Worm (Caenorhabditis elegans) whole organism, L4 larva: Measurements from ENCODE around the gene srh-39.

Experiments
- F10B5.3 ChIP-seq: sonication (generic microtip); optimal IDR thresholded peaks from 2 replicates; lab custom pipeline; 2016; ENCODE audit warnings: mild to moderate bottlenecking, missing genetic modification characterization, missing compliant biosample characterization
- aly-2 ChIP-seq: sonication (generic microtip); optimal IDR thresholded peaks from 2 replicates; lab custom pipeline; 2018; ENCODE audit warnings: missing biosample characterization, missing genetic modification characterization
- dve-1 ChIP-seq: sonication (generic microtip); optimal IDR thresholded peaks from 2 replicates; lab custom pipeline; 2017; ENCODE audit warnings: antibody characterized with exemption, mild to moderate bottlenecking, missing genetic modification characterization, missing compliant biosample characterization; ENCODE audit not compliant: insufficient read depth
- egl-27 ChIP-seq: sonication (generic microtip); optimal IDR thresholded peaks from 3 replicates; lab custom pipeline; 2017; ENCODE audit warnings: missing biosample characterization, missing genetic modification reagents, missing genetic modification characterization
- fkh-10 ChIP-seq: fragments of 150-350 bp; optimal IDR thresholded peaks from 2 replicates; lab custom pipeline; 2014; ENCODE audit warnings: missing biosample characterization, missing genetic modification reagents, missing genetic modification characterization
- lin-1 ChIP-seq: fragments of 200-800 bp; sonication (Bioruptor generic); IDR thresholded peaks from 2 replicates; pipeline ENCODE4 v1.3.6; 2022; ENCODE audit warnings: missing genetic modification reagents, missing genetic modification characterization, missing compliant biosample characterization
- lin-15B ChIP-seq: fragments of 150-350 bp; sonication (generic microtip); optimal IDR thresholded peaks from 3 replicates; lab custom pipeline; 2014; ENCODE audit warnings: missing biosample characterization, missing genetic modification characterization
- nhr-237 ChIP-seq: sonication (generic microtip); optimal IDR thresholded peaks from 2 replicates; lab custom pipeline; 2017; ENCODE audit warnings: missing biosample characterization, missing genetic modification characterization
- nhr-41 ChIP-seq: fragments of 200-800 bp; sonication (Bioruptor generic); IDR thresholded peaks from 2 replicates; pipeline ENCODE4 v1.3.6; 2022; ENCODE audit warnings: missing genetic modification reagents, missing genetic modification characterization, missing compliant biosample characterization
- nhr-76 ChIP-seq: fragments of 150-350 bp; optimal IDR thresholded peaks from 2 replicates; lab custom pipeline; 2014; ENCODE audit warnings: missing biosample characterization, missing genetic modification characterization
- pha-4 ChIP-seq, 2 experiments: fragments of 150-350 bp in 1 of 2; fragments of 200-800 bp in 1 of 2; sonication (Bioruptor generic) in 1 of 2; IDR thresholded peaks in 1 of 2; optimal IDR thresholded peaks in 1 of 2; 2 replicates each; pipeline versions ENCODE4 v1.3.6 to Lab custom; 2014 to 2022; ENCODE audit warnings: missing genetic modification characterization in 2 of 2, missing genetic modification reagents in 2 of 2, missing biosample characterization in 1 of 2, missing compliant biosample characterization in 1 of 2
- pqm-1 ChIP-seq: sonication (generic microtip); optimal IDR thresholded peaks from 2 replicates; lab custom pipeline; 2017; ENCODE audit warnings: missing biosample characterization, missing genetic modification characterization
- zag-1 ChIP-seq: fragments of 150-350 bp; optimal IDR thresholded peaks from 2 replicates; lab custom pipeline; 2014; ENCODE audit warnings: missing biosample characterization, missing genetic modification characterization

DNA sequence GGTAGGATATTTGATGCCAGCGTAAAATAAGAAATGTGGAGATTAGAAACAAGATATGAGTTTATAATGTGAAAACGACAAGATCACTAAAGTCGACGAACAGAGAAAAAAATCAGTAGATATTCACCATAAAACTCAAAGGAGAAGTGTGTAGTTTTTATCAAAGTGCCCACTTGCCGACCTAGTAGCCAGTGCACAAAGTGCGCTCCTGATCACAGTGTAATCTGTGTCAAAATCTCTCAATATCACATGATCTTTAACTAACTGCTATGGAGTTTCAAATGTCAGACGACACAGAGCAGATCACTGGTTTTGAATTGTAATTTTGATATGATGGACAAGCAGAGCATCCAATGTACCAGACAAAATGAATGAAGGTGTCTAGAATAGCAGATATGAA, 44.9 kb downstream of the srh-39 start:
- no peak for TF ChIP-seq aly-2 (tag; lab: Kevin White, UChicago)
- no peak for TF ChIP-seq pqm-1
- TF ChIP-seq nhr-237 (tag; lab: Kevin White, UChicago), result no peak
- no peak for TF ChIP-seq egl-27 (tag; lab: Kevin White, UChicago)
- no peak for TF ChIP-seq F10B5.3 (tag; lab: Kevin White, UChicago)
- TF ChIP-seq fkh-10 (GFP tag; lab: Kevin White, UChicago), result no peak
- TF ChIP-seq dve-1 (tag; lab: Kevin White, UChicago), result no peak
- no peak for TF ChIP-seq zag-1 (tag; lab: Kevin White, UChicago)
- TF ChIP-seq nhr-41 (GFP tag; lab: Robert Waterston, UW), result no peak
- TF ChIP-seq lin-1, result no peak
- no peak for TF ChIP-seq pha-4 (GFP tag; IDR thresholded peaks at IDR 0.05; lab: Robert Waterston, UW)
- no peak for TF ChIP-seq pha-4 (tag; optimal IDR thresholded peaks at IDR 0.05; lab: Kevin White, UChicago)
- TF ChIP-seq lin-15B, result no peak
- no peak for TF ChIP-seq nhr-76 (tag; lab: Kevin White, UChicago)
